Worm (Caenorhabditis elegans) whole organism, young adult: ENCODE measurements around the gene srw-103.

Source experiments
- B0035.1 ChIP-seq: sonication (generic microtip); optimal IDR thresholded peaks from 2 replicates; lab custom pipeline; 2016; ENCODE audit warnings: missing genetic modification characterization, mild to moderate bottlenecking, missing compliant biosample characterization, missing genotype, missing genetic modification reagents
- B0336.3 ChIP-seq: fragments of 200-800 bp; sonication (Bioruptor generic); IDR thresholded peaks from 2 replicates; pipeline ENCODE4 v1.3.6; 2022; ENCODE audit warnings: missing genetic modification characterization, missing compliant biosample characterization
- C17E4.6 ChIP-seq: fragments of 200-800 bp; sonication (Bioruptor generic); IDR thresholded peaks from 2 replicates; pipeline ENCODE4 v1.3.6; 2022; ENCODE audit warnings: missing genetic modification reagents, missing genetic modification characterization, missing compliant biosample characterization
- F10E7.11 ChIP-seq: sonication (generic microtip); optimal IDR thresholded peaks from 2 replicates; lab custom pipeline; 2017; ENCODE audit warnings: mild to moderate bottlenecking, missing genetic modification characterization, moderate library complexity, missing compliant biosample characterization
- F33H1.4 ChIP-seq: fragments of 200-800 bp; sonication (Bioruptor generic); IDR thresholded peaks from 2 replicates; pipeline ENCODE4 v1.3.6; 2022; ENCODE audit warnings: missing genetic modification reagents, missing genetic modification characterization, missing compliant biosample characterization
- F49E8.2 ChIP-seq: sonication (generic microtip); optimal IDR thresholded peaks from 3 replicates; lab custom pipeline; 2017; ENCODE audit warnings: missing genetic modification characterization, mild to moderate bottlenecking, missing compliant biosample characterization, antibody characterized with exemption, moderate library complexity; ENCODE audit not compliant: insufficient read depth
- K11D2.4 ChIP-seq: fragments of 200-800 bp; sonication (Bioruptor generic); IDR thresholded peaks from 2 replicates; pipeline ENCODE4 v1.3.6; 2022; ENCODE audit warnings: missing genetic modification reagents, missing genetic modification characterization, missing compliant biosample characterization
- K12H6.12 ChIP-seq: fragments of 200-800 bp; sonication (Bioruptor generic); optimal IDR thresholded peaks from 2 replicates; lab custom pipeline; 2018; ENCODE audit warnings: mild to moderate bottlenecking, missing genetic modification characterization, missing compliant biosample characterization
- T07F8.4 ChIP-seq: sonication (generic microtip); optimal IDR thresholded peaks from 2 replicates; lab custom pipeline; 2016; ENCODE audit warnings: mild to moderate bottlenecking, missing genetic modification characterization, moderate library complexity, missing compliant biosample characterization
- T26A5.8 ChIP-seq: sonication (generic microtip); optimal IDR thresholded peaks from 2 replicates; lab custom pipeline; 2016; ENCODE audit warnings: missing genetic modification characterization, missing compliant biosample characterization
- Y56A3A.18 ChIP-seq: fragments of 200-800 bp; sonication (Bioruptor generic); IDR thresholded peaks from 2 replicates; pipeline ENCODE4 v1.3.6; 2022; ENCODE audit warnings: missing genetic modification reagents, missing genetic modification characterization, missing compliant biosample characterization
- Y67H2A.10 ChIP-seq: fragments of 200-800 bp; sonication (Bioruptor generic); conservative IDR thresholded peaks from 2 replicates; pipeline ENCODE4 v1.3.6; 2022; ENCODE audit warnings: missing genetic modification reagents, missing genetic modification characterization, missing compliant biosample characterization
- Y95B8A.8 ChIP-seq: fragments of 200-800 bp; sonication (Bioruptor generic); IDR thresholded peaks from 2 replicates; pipeline ENCODE4 v1.3.6; 2022; ENCODE audit warnings: missing genetic modification reagents, missing genetic modification characterization, missing compliant biosample characterization
- ZK185.1 ChIP-seq: sonication (generic microtip); optimal IDR thresholded peaks from 2 replicates; lab custom pipeline; 2016; ENCODE audit warnings: mild to moderate bottlenecking, missing genetic modification characterization, missing compliant biosample characterization; ENCODE audit not compliant: poor library complexity, severe bottlenecking
- akir-1 ChIP-seq: fragments of 200-800 bp; sonication (Bioruptor generic); optimal IDR thresholded peaks from 2 replicates; lab custom pipeline; 2018; ENCODE audit warnings: mild to moderate bottlenecking, missing genetic modification characterization, moderate library complexity, missing compliant biosample characterization
- ama-1 ChIP-seq, 3 experiments: fragments of 150-350 bp in 1 of 3; sonication (generic microtip) in 2 of 3; optimal IDR thresholded peaks; 2 replicates each; lab custom pipeline; 2014 to 2018; ENCODE audit warnings: missing biosample characterization in 2 of 3, missing genetic modification characterization in 2 of 3, missing genetic modification reagents in 2 of 3
- bed-1 ChIP-seq: fragments of 200-800 bp; sonication (Bioruptor generic); IDR thresholded peaks from 2 replicates; pipeline ENCODE4 v1.3.6; 2022; ENCODE audit warnings: missing genetic modification reagents, missing genetic modification characterization, missing compliant biosample characterization
- bed-2 ChIP-seq: fragments of 200-800 bp; sonication (Bioruptor generic); IDR thresholded peaks from 2 replicates; pipeline ENCODE4 v1.3.6; 2022; ENCODE audit warnings: missing genetic modification reagents, missing genetic modification characterization, missing compliant biosample characterization
- ceh-40 ChIP-seq: fragments of 200-800 bp; sonication (Bioruptor generic); IDR thresholded peaks from 2 replicates; pipeline ENCODE4 v1.3.6; 2022; ENCODE audit warnings: missing genetic modification characterization, missing compliant biosample characterization
- dpff-1 ChIP-seq: sonication (generic microtip); optimal IDR thresholded peaks from 2 replicates; lab custom pipeline; 2017; ENCODE audit warnings: mild to moderate bottlenecking, missing genetic modification characterization, missing compliant biosample characterization
- him-1 ChIP-seq: sonication (generic microtip); optimal IDR thresholded peaks from 2 replicates; lab custom pipeline; 2016; ENCODE audit warnings: missing genotype, missing genetic modification reagents, missing genetic modification characterization, missing compliant biosample characterization
- hlh-12 ChIP-seq: sonication (generic microtip); optimal IDR thresholded peaks from 2 replicates; lab custom pipeline; 2016; ENCODE audit warnings: missing genetic modification characterization, missing compliant biosample characterization
- hlh-26 ChIP-seq: fragments of 200-800 bp; sonication (Bioruptor generic); conservative IDR thresholded peaks from 2 replicates; pipeline ENCODE4 v1.3.6; 2022; ENCODE audit warnings: missing genetic modification reagents, missing genetic modification characterization, missing compliant biosample characterization
- hsf-1 ChIP-seq: fragments of 200-800 bp; sonication (Bioruptor generic); IDR thresholded peaks from 2 replicates; pipeline ENCODE4 v1.3.6; 2022; ENCODE audit warnings: missing genetic modification reagents, missing genetic modification characterization, missing compliant biosample characterization
- madf-3 ChIP-seq: fragments of 200-800 bp; sonication (Bioruptor generic); IDR thresholded peaks from 2 replicates; pipeline ENCODE4 v1.3.6; 2022; ENCODE audit warnings: missing genetic modification reagents, missing genetic modification characterization, missing compliant biosample characterization
- nfya-2 ChIP-seq: fragments of 200-800 bp; sonication (Bioruptor generic); IDR thresholded peaks from 2 replicates; pipeline ENCODE4 v1.3.6; 2022; ENCODE audit warnings: missing genetic modification reagents, missing genetic modification characterization, missing compliant biosample characterization
- nhr-120 ChIP-seq: fragments of 200-800 bp; sonication (Bioruptor generic); IDR thresholded peaks from 2 replicates; pipeline ENCODE4 v1.3.6; 2022; ENCODE audit warnings: missing genetic modification characterization, missing compliant biosample characterization
- pbrm-1 ChIP-seq: fragments of 200-800 bp; sonication (Bioruptor generic); IDR thresholded peaks from 2 replicates; pipeline ENCODE4 v1.3.6; 2022; ENCODE audit warnings: missing genetic modification reagents, missing genetic modification characterization, missing compliant biosample characterization
- pha-4 ChIP-seq: fragments of 150-350 bp; sonication (generic microtip); optimal IDR thresholded peaks from 2 replicates; lab custom pipeline; 2014; ENCODE audit warnings: missing biosample characterization, missing genetic modification reagents, missing genetic modification characterization
- rpc-1 ChIP-seq, 2 experiments: fragments of 150-350 bp in 1 of 2; sonication (generic microtip) in 1 of 2; optimal IDR thresholded peaks; 2 replicates each; lab custom pipeline; 2014 to 2018; ENCODE audit warnings: missing biosample characterization in 1 of 2, missing genetic modification characterization in 1 of 2, missing genetic modification reagents in 1 of 2, missing genotype in 1 of 2
- snpc-1.1 ChIP-seq: sonication (generic microtip); optimal IDR thresholded peaks from 2 replicates; lab custom pipeline; 2017; ENCODE audit warnings: missing genetic modification characterization, mild to moderate bottlenecking, missing compliant biosample characterization, antibody characterized with exemption, moderate library complexity, missing genotype, missing genetic modification reagents; ENCODE audit not compliant: insufficient read depth
- tbx-9 ChIP-seq: sonication (generic microtip); optimal IDR thresholded peaks from 2 replicates; lab custom pipeline; 2016; ENCODE audit warnings: borderline replicate concordance, missing genetic modification characterization, inconsistent platforms, missing compliant biosample characterization
- unc-62 ChIP-seq: fragments of 150-350 bp; optimal IDR thresholded peaks from 2 replicates; lab custom pipeline; 2014; ENCODE audit warnings: missing biosample characterization, missing genetic modification reagents, missing genetic modification characterization
- xnd-1 ChIP-seq: sonication (generic microtip); optimal IDR thresholded peaks from 2 replicates; lab custom pipeline; 2016; ENCODE audit warnings: missing genotype, missing genetic modification reagents, missing genetic modification characterization, missing compliant biosample characterization
- zfh-2 ChIP-seq: fragments of 200-800 bp; sonication (Bioruptor generic); conservative IDR thresholded peaks from 2 replicates; pipeline ENCODE4 v1.3.6; 2022; ENCODE audit warnings: missing genetic modification reagents, missing genetic modification characterization, missing compliant biosample characterization

srw-103 gene

DNA sequence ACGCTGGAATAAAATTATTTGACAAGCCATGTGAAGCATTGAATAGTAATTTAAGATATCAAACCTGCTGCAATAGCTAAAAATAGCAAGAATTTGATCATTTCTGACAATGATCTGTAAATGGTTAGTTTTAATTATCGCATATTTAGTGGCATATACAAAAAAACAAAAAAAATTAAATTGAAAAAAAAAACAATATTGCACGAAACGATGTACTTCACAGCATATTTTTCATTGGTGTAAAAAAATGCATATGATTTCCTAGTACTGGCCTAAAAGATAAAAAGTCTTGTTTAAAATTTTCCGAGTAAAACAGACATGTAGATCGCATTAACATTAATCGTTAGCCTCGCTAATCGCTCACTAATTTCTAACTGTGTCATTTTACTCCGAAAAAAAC is 32.1 kb downstream of the srw-103 start, which contains the start of gene ZK697.8:
Gene ZK697.8 (minus strand): TSS at position 101 of the 400 bp plus-strand sequence.
- no peak for TF ChIP-seq ama-1 (optimal IDR thresholded peaks at IDR 0.05; lab: Kevin White, UChicago)
- no peak for TF ChIP-seq ama-1 (GFP tag; optimal IDR thresholded peaks at IDR 0.05; lab: Kevin White, UChicago)
- TF ChIP-seq B0035.1 (tag; lab: Kevin White, UChicago): no peak
- TF ChIP-seq T26A5.8 (tag; lab: Kevin White, UChicago): no peak
- no peak for TF ChIP-seq nfya-2 (GFP tag; lab: Robert Waterston, UW)
- TF ChIP-seq F33H1.4 (GFP tag; lab: Robert Waterston, UW): no peak
- no peak for TF ChIP-seq T07F8.4
- TF ChIP-seq bed-1: no peak
- no peak for TF ChIP-seq K12H6.12 (tag; lab: Kevin White, UChicago)
- TF ChIP-seq xnd-1 (tag; lab: Kevin White, UChicago): no peak
- no peak for TF ChIP-seq Y56A3A.18 (GFP tag; lab: Robert Waterston, UW)
- TF ChIP-seq ZK185.1 (tag; lab: Kevin White, UChicago): no peak
- TF ChIP-seq nhr-120 (GFP tag; lab: Robert Waterston, UW): no peak
- no peak for TF ChIP-seq F49E8.2
- no peak for TF ChIP-seq unc-62 (GFP tag; lab: Kevin White, UChicago)

DNA sequence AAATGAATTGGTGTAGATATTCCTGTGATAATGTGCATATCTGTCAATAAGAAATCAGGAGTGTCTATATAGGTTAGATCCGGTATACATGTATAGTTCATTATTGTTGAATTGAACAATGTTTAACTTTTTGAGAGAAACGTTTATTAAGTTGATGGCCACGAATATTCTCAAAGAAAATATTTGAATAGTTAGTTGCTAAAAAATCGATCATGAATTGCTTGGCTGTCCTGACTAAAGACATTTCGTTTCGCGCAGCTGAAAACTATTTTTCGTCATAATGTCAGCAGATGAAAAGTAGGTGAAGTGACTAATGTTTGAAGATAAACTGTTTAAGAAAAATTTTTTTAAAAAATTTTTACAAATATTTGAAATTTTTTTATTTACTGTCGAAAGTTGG is 34.5 kb downstream of the srw-103 start, which contains the start of gene srh-199:
Gene srh-199 (minus strand): TSS at position 101 of the 400 bp plus-strand sequence.
- TF ChIP-seq him-1 (tag; lab: Kevin White, UChicago) (no peak), T26A5.8 (tag; lab: Kevin White, UChicago) (no peak), ceh-40 (no peak), Y95B8A.8 (GFP tag; lab: Robert Waterston, UW) (no peak), madf-3 (GFP tag; lab: Robert Waterston, UW) (no peak), akir-1 (GFP tag; lab: Kevin White, UChicago) (no peak), T07F8.4 (no peak), F10E7.11 (no peak), Y56A3A.18 (GFP tag; lab: Robert Waterston, UW) (no peak), pbrm-1 (GFP tag; lab: Robert Waterston, UW) (no peak)

- TF ChIP-seq zfh-2 (GFP tag; lab: Robert Waterston, UW): no peak
- TF ChIP-seq pha-4 (tag; lab: Kevin White, UChicago): no peak
- TF ChIP-seq Y67H2A.10 (GFP tag; lab: Robert Waterston, UW): no peak
- no peak for TF ChIP-seq bed-2
- TF ChIP-seq C17E4.6 (GFP tag; lab: Robert Waterston, UW): no peak
- no peak for TF ChIP-seq hlh-12 (tag; lab: Kevin White, UChicago)
- no peak for TF ChIP-seq hsf-1 (GFP tag; lab: Robert Waterston, UW)
- no peak for TF ChIP-seq snpc-1.1
- TF ChIP-seq B0336.3 (GFP tag; lab: Robert Waterston, UW): no peak
- no peak for TF ChIP-seq K11D2.4
- no peak for TF ChIP-seq rpc-1 (optimal IDR thresholded peaks at IDR 0.05; lab: Kevin White, UChicago)
- TF ChIP-seq rpc-1 (tag; optimal IDR thresholded peaks at IDR 0.05; lab: Kevin White, UChicago): no peak
- no peak for TF ChIP-seq tbx-9 (tag; lab: Kevin White, UChicago)
- TF ChIP-seq hlh-26 (GFP tag; lab: Robert Waterston, UW): no peak
- TF ChIP-seq dpff-1 (tag; lab: Kevin White, UChicago): no peak
- TF ChIP-seq, all 124 proteins: peak for 0
These were observed 35.5 kb downstream of the srw-103 start, which contains the start of gene ZK697.1 for ce11 chrV:1752496-1752895. ZK697.1 (plus strand) TSS chrV:1752796.
